Worm (Caenorhabditis elegans): Measurements from ENCODE around the gene D2089.3.

- TF ChIP-seq tbx-2 (tag; optimal IDR thresholded peaks at IDR 0.05) (no peak), nhr-90 (tag; optimal IDR thresholded peaks at IDR 0.05; ENCODE audit: poor library complexity) (no peak), elt-3 (tag; optimal IDR thresholded peaks at IDR 0.05) (no peak), unc-62 (GFP tag; optimal IDR thresholded peaks at IDR 0.05) (no peak), lsy-2 (tag; optimal IDR thresholded peaks at IDR 0.05) (no peak), dpl-1 (GFP tag; optimal IDR thresholded peaks at IDR 0.05) (no peak), blmp-1 (tag; optimal IDR thresholded peaks at IDR 0.05) (no peak), unc-130 (tag; optimal IDR thresholded peaks at IDR 0.05) (no peak), nhr-28 (tag; optimal IDR thresholded peaks at IDR 0.05) (no peak), pag-3 (tag; optimal IDR thresholded peaks at IDR 0.05; ENCODE audit: borderline replicate concordance, insufficient read depth) (no peak)
Observed at ce11 chrII:10708660-10709059, 43.7 kb upstream of the D2089.3 start, which contains the start of gene bli-1.
